Worm (Caenorhabditis elegans) whole organism, young adult: ENCODE results near the gene Y53C12B.1.
"Not testable (repeated sequence)": the region's sequence is repeated elsewhere in the genome, so short reads cannot be mapped to it uniquely, and the experiment has no call there.

Experiments
- B0019.2 ChIP-seq: fragments of 200-800 bp; sonication (Bioruptor generic); conservative IDR thresholded peaks from 2 replicates; pipeline ENCODE4 v1.3.6; 2022; ENCODE audit warnings: missing genetic modification reagents, missing genetic modification characterization, missing compliant biosample characterization
- hlh-26 ChIP-seq: fragments of 200-800 bp; sonication (Bioruptor generic); conservative IDR thresholded peaks from 2 replicates; pipeline ENCODE4 v1.3.6; 2022; ENCODE audit warnings: missing genetic modification reagents, missing genetic modification characterization, missing compliant biosample characterization

- peak; percentile 60; the same call in 1 of the 2 replicates for TF ChIP-seq B0019.2 (GFP tag; lab: Robert Waterston, UW)
- TF ChIP-seq hlh-26 (GFP tag; lab: Robert Waterston, UW), result not testable (repeated sequence)
Measured at ce11 chrII:9718631-9719252, 27.1 kb downstream of the Y53C12B.1 start, which contains the start of gene Y53C12A.11.
